Fruit fly (Drosophila melanogaster) whole organism, embryonic: ENCODE results near the gene mahe.

ENCODE experiments used
- Abd-B ChIP-seq: fragments of 200-800 bp; sonication (Bioruptor generic); optimal IDR thresholded peaks from 2 replicates; lab custom pipeline; 2018; ENCODE audit warnings: missing biosample characterization, mild to moderate bottlenecking, missing genetic modification characterization, moderate library complexity
- Atf-2 ChIP-seq: fragments of 200-800 bp; sonication (Bioruptor generic); optimal IDR thresholded peaks from 2 replicates; lab custom pipeline; 2016; ENCODE audit warnings: missing biosample characterization, missing genetic modification characterization
- Atf3 ChIP-seq: fragments of 200-800 bp; sonication (Bioruptor generic); optimal IDR thresholded peaks from 3 replicates; lab custom pipeline; 2016; ENCODE audit warnings: missing biosample characterization, missing genetic modification characterization
- CG10267 ChIP-seq: fragments of 200-800 bp; sonication (Bioruptor generic); optimal IDR thresholded peaks from 2 replicates; lab custom pipeline; 2018; ENCODE audit warnings: missing biosample characterization, mild to moderate bottlenecking, missing genetic modification characterization, moderate library complexity
- CG10366 ChIP-seq: fragments of 200-800 bp; sonication (Bioruptor generic); IDR thresholded peaks from 2 replicates; pipeline ENCODE4 v1.3.6; 2022; ENCODE audit warnings: missing biosample characterization, missing genetic modification characterization
- CG10565 ChIP-seq: fragments of 200-800 bp; sonication (Bioruptor generic); optimal IDR thresholded peaks from 3 replicates; lab custom pipeline; 2016; ENCODE audit warnings: missing biosample characterization, mild to moderate bottlenecking, missing genetic modification characterization
- CG11085 ChIP-seq: fragments of 200-800 bp; sonication (Bioruptor generic); IDR thresholded peaks from 2 replicates; pipeline ENCODE4 v1.3.6; 2022; ENCODE audit warnings: missing biosample characterization, missing genetic modification characterization
- CG12659 ChIP-seq: fragments of 200-800 bp; sonication (Bioruptor generic); optimal IDR thresholded peaks from 3 replicates; lab custom pipeline; 2017; ENCODE audit warnings: mild to moderate bottlenecking, missing biosample characterization, missing genetic modification reagents, missing genetic modification characterization
- CG14441 ChIP-seq: fragments of 200-800 bp; sonication (Bioruptor generic); IDR thresholded peaks from 2 replicates; pipeline ENCODE4 v1.3.6; 2022; ENCODE audit warnings: missing biosample characterization, missing genetic modification characterization
- CG15269 ChIP-seq: fragments of 200-800 bp; sonication (Bioruptor generic); optimal IDR thresholded peaks from 2 replicates; lab custom pipeline; 2018; ENCODE audit warnings: missing biosample characterization, mild to moderate bottlenecking, missing genetic modification characterization, moderate library complexity
- CG1529 ChIP-seq: fragments of 200-800 bp; sonication (Bioruptor generic); optimal IDR thresholded peaks from 3 replicates; lab custom pipeline; 2018; ENCODE audit warnings: missing biosample characterization, missing genetic modification characterization
- CG16815 ChIP-seq: fragments of 200-800 bp; sonication (Bioruptor generic); optimal IDR thresholded peaks from 3 replicates; lab custom pipeline; 2017; ENCODE audit warnings: missing biosample characterization, mild to moderate bottlenecking, missing genetic modification characterization
- CG17829 ChIP-seq: fragments of 200-800 bp; optimal IDR thresholded peaks from 2 replicates; lab custom pipeline; 2019; ENCODE audit warnings: missing biosample characterization, mild to moderate bottlenecking, missing genetic modification characterization, moderate library complexity
- CG1792 ChIP-seq: fragments of 200-800 bp; sonication (Bioruptor generic); optimal IDR thresholded peaks from 2 replicates; lab custom pipeline; 2016; ENCODE audit warnings: missing biosample characterization, missing genetic modification characterization
- CG30431 ChIP-seq: fragments of 200-800 bp; sonication (Bioruptor generic); optimal IDR thresholded peaks from 2 replicates; lab custom pipeline; 2017; ENCODE audit warnings: missing biosample characterization, missing genetic modification characterization
- CG31365 ChIP-seq: fragments of 200-800 bp; sonication (Bioruptor generic); optimal IDR thresholded peaks from 2 replicates; lab custom pipeline; 2018; ENCODE audit warnings: missing biosample characterization, mild to moderate bottlenecking, missing genetic modification characterization
- CG33557 ChIP-seq: fragments of 200-800 bp; sonication (Bioruptor generic); optimal IDR thresholded peaks from 2 replicates; lab custom pipeline; 2019; ENCODE audit warnings: missing biosample characterization, mild to moderate bottlenecking, missing genetic modification characterization, moderate library complexity
- CG3838 ChIP-seq: fragments of 200-800 bp; sonication (Bioruptor generic); optimal IDR thresholded peaks from 3 replicates; lab custom pipeline; 2016; ENCODE audit warnings: missing biosample characterization, missing genetic modification characterization
- CG4617 ChIP-seq: fragments of 200-800 bp; sonication (Bioruptor generic); optimal IDR thresholded peaks from 3 replicates; lab custom pipeline; 2016; ENCODE audit warnings: missing biosample characterization, missing genetic modification characterization, borderline replicate concordance
- CG4820 ChIP-seq: fragments of 200-800 bp; sonication (Bioruptor generic); optimal IDR thresholded peaks from 3 replicates; lab custom pipeline; 2016; ENCODE audit warnings: missing biosample characterization, missing genetic modification characterization
- CG4854 ChIP-seq: fragments of 200-800 bp; sonication (Bioruptor generic); optimal IDR thresholded peaks from 2 replicates; lab custom pipeline; 2016; ENCODE audit warnings: missing biosample characterization, missing genetic modification characterization, inconsistent platforms
- CG7357 ChIP-seq: fragments of 200-800 bp; sonication (Bioruptor generic); IDR thresholded peaks from 3 replicates; pipeline ENCODE4 v1.3.6; 2022; ENCODE audit warnings: missing biosample characterization, missing genetic modification characterization
- CG7928 ChIP-seq: fragments of 200-800 bp; sonication (Bioruptor generic); optimal IDR thresholded peaks from 2 replicates; lab custom pipeline; 2017; ENCODE audit warnings: missing biosample characterization, mild to moderate bottlenecking, missing genetic modification characterization
- CG9817 ChIP-seq: fragments of 200-800 bp; sonication (Bioruptor generic); optimal IDR thresholded peaks from 2 replicates; lab custom pipeline; 2018; ENCODE audit warnings: missing biosample characterization, mild to moderate bottlenecking, missing genetic modification characterization, moderate library complexity
- CrebB ChIP-seq: fragments of 200-800 bp; sonication (Bioruptor generic); optimal IDR thresholded peaks from 3 replicates; lab custom pipeline; 2018; ENCODE audit warnings: missing biosample characterization, mild to moderate bottlenecking, missing genetic modification characterization
- Dbx ChIP-seq: fragments of 200-800 bp; sonication (Bioruptor generic); IDR thresholded peaks from 3 replicates; pipeline ENCODE4 v1.3.6; 2022; ENCODE audit warnings: missing biosample characterization, missing genetic modification characterization
- H2.0 ChIP-seq: fragments of 200-800 bp; sonication (Bioruptor generic); IDR thresholded peaks from 2 replicates; pipeline ENCODE4 v1.3.6; 2022; ENCODE audit warnings: missing biosample characterization, missing genetic modification characterization
- MTF-1 ChIP-seq: fragments of 200-800 bp; sonication (Bioruptor generic); optimal IDR thresholded peaks from 2 replicates; lab custom pipeline; 2018; ENCODE audit warnings: missing biosample characterization, mild to moderate bottlenecking, missing genetic modification characterization, borderline replicate concordance
- Nf-YA ChIP-seq: fragments of 200-800 bp; sonication (Bioruptor generic); IDR thresholded peaks from 2 replicates; pipeline ENCODE4 v1.3.6; 2022; ENCODE audit warnings: missing biosample characterization, missing genetic modification characterization
- Sry-β ChIP-seq: fragments of 200-800 bp; sonication (Bioruptor generic); optimal IDR thresholded peaks from 2 replicates; lab custom pipeline; 2018; ENCODE audit warnings: missing biosample characterization, mild to moderate bottlenecking, missing genetic modification characterization, moderate library complexity
- Trl ChIP-seq, 3 experiments: fragments of >200 bp in 2 of 3; fragments of 200-800 bp in 1 of 3; sonication (Bioruptor generic) in 1 of 3; optimal IDR thresholded peaks; 2 replicates in 1 of 3; 3 replicates in 2 of 3; lab custom pipeline; 2016 to 2017; ENCODE audit warnings: missing biosample characterization in 1 of 3, missing genetic modification characterization in 1 of 3
- corto ChIP-seq: fragments of 200-800 bp; sonication (Bioruptor generic); optimal IDR thresholded peaks from 2 replicates; lab custom pipeline; 2016; ENCODE audit warnings: missing biosample characterization, mild to moderate bottlenecking, missing genetic modification characterization, moderate library complexity
- cwo ChIP-seq: fragments of 200-800 bp; sonication (Bioruptor generic); optimal IDR thresholded peaks from 3 replicates; lab custom pipeline; 2017; ENCODE audit warnings: missing biosample characterization, missing genetic modification characterization, mild to moderate bottlenecking, moderate library complexity, missing genetic modification reagents
- danr ChIP-seq: fragments of 200-800 bp; sonication (Bioruptor generic); IDR thresholded peaks from 2 replicates; pipeline ENCODE4 v1.3.6; 2022; ENCODE audit warnings: missing biosample characterization, missing genetic modification characterization
- dmrt99B ChIP-seq: fragments of 200-800 bp; sonication (Bioruptor generic); optimal IDR thresholded peaks from 2 replicates; lab custom pipeline; 2018; ENCODE audit warnings: missing biosample characterization, mild to moderate bottlenecking, missing genetic modification characterization, moderate library complexity
- dysf ChIP-seq: fragments of 200-800 bp; sonication (Bioruptor generic); IDR thresholded peaks from 3 replicates; pipeline ENCODE4 v1.3.6; 2022; ENCODE audit warnings: missing biosample characterization, missing genetic modification characterization
- eve ChIP-seq, 2 experiments: fragments of >200 bp; optimal IDR thresholded peaks; 2 replicates each; lab custom pipeline; 2017; ENCODE audit warnings: missing biosample characterization in 2 of 2, missing genetic modification characterization in 2 of 2
- ewg ChIP-seq: fragments of 200-800 bp; sonication (Bioruptor generic); optimal IDR thresholded peaks from 3 replicates; lab custom pipeline; 2017; ENCODE audit warnings: mild to moderate bottlenecking, missing biosample characterization, missing genetic modification reagents, missing genetic modification characterization
- fru ChIP-seq: fragments of >200 bp; optimal IDR thresholded peaks from 2 replicates; lab custom pipeline; 2017
- ftz-f1 ChIP-seq: fragments of 200-800 bp; sonication (Bioruptor generic); optimal IDR thresholded peaks from 2 replicates; lab custom pipeline; 2016; ENCODE audit warnings: missing biosample characterization, missing genetic modification characterization
- h ChIP-seq: fragments of >200 bp; optimal IDR thresholded peaks from 2 replicates; lab custom pipeline; 2017
- insv ChIP-seq, 2 experiments: fragments of 200-800 bp; sonication (Bioruptor generic); optimal IDR thresholded peaks; 3 replicates each; lab custom pipeline; 2016 to 2018; ENCODE audit warnings: missing biosample characterization in 2 of 2, missing genetic modification characterization in 2 of 2
- jing ChIP-seq: fragments of 200-800 bp; sonication (Bioruptor generic); optimal IDR thresholded peaks from 2 replicates; lab custom pipeline; 2018; ENCODE audit warnings: missing biosample characterization, mild to moderate bottlenecking, missing genetic modification characterization
- pb ChIP-seq: fragments of 200-800 bp; sonication (Bioruptor generic); optimal IDR thresholded peaks from 3 replicates; lab custom pipeline; 2016; ENCODE audit warnings: missing biosample characterization, missing genetic modification characterization
- ro ChIP-seq: fragments of 200-800 bp; sonication (Bioruptor generic); IDR thresholded peaks from 2 replicates; pipeline ENCODE4 v1.3.6; 2022; ENCODE audit warnings: missing biosample characterization, missing genetic modification characterization
- run ChIP-seq: fragments of 200-800 bp; sonication (Bioruptor generic); optimal IDR thresholded peaks from 3 replicates; lab custom pipeline; 2018; ENCODE audit warnings: missing biosample characterization, mild to moderate bottlenecking, missing genetic modification characterization
- seq ChIP-seq: fragments of 200-800 bp; sonication (Bioruptor generic); IDR thresholded peaks from 2 replicates; pipeline ENCODE4 v1.3.6; 2022; ENCODE audit warnings: missing biosample characterization, missing genetic modification characterization
- slou ChIP-seq: fragments of 200-800 bp; sonication (Bioruptor generic); optimal IDR thresholded peaks from 3 replicates; lab custom pipeline; 2016; ENCODE audit warnings: missing biosample characterization, missing genetic modification characterization
- sob ChIP-seq: fragments of 200-800 bp; sonication (Bioruptor generic); IDR thresholded peaks from 2 replicates; pipeline ENCODE4 v1.3.6; 2022; ENCODE audit warnings: missing biosample characterization, missing genetic modification characterization
- ttk ChIP-seq: fragments of 200-800 bp; sonication (Bioruptor generic); IDR thresholded peaks from 2 replicates; pipeline ENCODE4 v2.1.2; 2022; ENCODE audit warnings: missing biosample characterization, missing genetic modification characterization
- tup ChIP-seq: fragments of 200-800 bp; sonication (Bioruptor generic); optimal IDR thresholded peaks from 2 replicates; lab custom pipeline; 2016; ENCODE audit warnings: missing biosample characterization, mild to moderate bottlenecking, missing genetic modification characterization, moderate library complexity
- tx ChIP-seq: fragments of 200-800 bp; sonication (Bioruptor generic); optimal IDR thresholded peaks from 2 replicates; lab custom pipeline; 2016; ENCODE audit warnings: missing biosample characterization, missing genetic modification characterization
- usp ChIP-seq: fragments of >200 bp; optimal IDR thresholded peaks from 2 replicates; lab custom pipeline; 2017; ENCODE audit warnings: missing biosample characterization, missing genetic modification characterization

Gene mahe

dm6 chrX:7978027-7978426 is 46.8 kb upstream of the mahe start (continued):
- TF ChIP-seq CG10366 (GFP tag; lab: Robert Waterston, UW), result peak; percentile 11; the same call in 1 of the 2 replicates
- TF ChIP-seq Nf-YA (GFP tag; lab: Robert Waterston, UW), result no peak
- no peak for TF ChIP-seq Atf3 (GFP tag; lab: Kevin White, UChicago)
- TF ChIP-seq h (lab: Kevin White, UChicago), result no peak
- no peak for TF ChIP-seq CrebB (tag; lab: Kevin White, UChicago)
- TF ChIP-seq ftz-f1 (GFP tag; lab: Kevin White, UChicago), result no peak
- no peak for TF ChIP-seq seq (GFP tag; lab: Robert Waterston, UW)
- TF ChIP-seq sob (GFP tag; lab: Robert Waterston, UW), result no peak
- TF ChIP-seq CG7357, result no peak
- TF ChIP-seq CG9817 (tag; lab: Kevin White, UChicago), result no peak
- no peak for TF ChIP-seq run (tag; lab: Kevin White, UChicago)
- TF ChIP-seq Dbx (GFP tag; lab: Robert Waterston, UW), result no peak
- no peak for TF ChIP-seq slou (GFP tag; lab: Kevin White, UChicago)
- no peak for TF ChIP-seq usp (GFP tag; lab: Kevin White, UChicago)
- TF ChIP-seq tup (GFP tag; lab: Kevin White, UChicago), result no peak
- no peak for TF ChIP-seq CG1792
- TF ChIP-seq CG11085 (GFP tag; lab: Robert Waterston, UW), result no peak
- no peak for TF ChIP-seq CG4820
- no peak for TF ChIP-seq CG30431 (GFP tag; lab: Kevin White, UChicago)
- no peak for TF ChIP-seq jing
- TF ChIP-seq CG7928 (GFP tag; lab: Kevin White, UChicago), result no peak
- peak in 1 of 2 experiments; percentile 70 for TF ChIP-seq eve (GFP tag; optimal IDR thresholded peaks at IDR 0.05; lab: Kevin White, UChicago)
- no peak for TF ChIP-seq Abd-B (GFP tag; lab: Kevin White, UChicago)
- no peak for TF ChIP-seq CG14441 (GFP tag; lab: Robert Waterston, UW)
- TF ChIP-seq dmrt99B, result peak; percentile 25
- no peak for TF ChIP-seq CG15269 (tag; lab: Kevin White, UChicago)
- no peak for TF ChIP-seq CG12659 (GFP tag; lab: Kevin White, UChicago)
- TF ChIP-seq CG4617, result no peak
- no peak for TF ChIP-seq CG10565 (GFP tag; lab: Kevin White, UChicago)
- TF ChIP-seq CG4854, result no peak
- TF ChIP-seq dysf (GFP tag; lab: Robert Waterston, UW), result no peak
- no peak for TF ChIP-seq corto (GFP tag; lab: Kevin White, UChicago)
- no peak for TF ChIP-seq fru (lab: Kevin White, UChicago)
- no peak for TF ChIP-seq Trl (optimal IDR thresholded peaks at IDR 0.05; lab: Kevin White, UChicago)
- no peak for TF ChIP-seq Trl (GFP tag; optimal IDR thresholded peaks at IDR 0.05; lab: Kevin White, UChicago)
- TF ChIP-seq Sry-β (GFP tag; lab: Kevin White, UChicago), result no peak
- no peak for TF ChIP-seq ttk
- no peak for TF ChIP-seq insv (GFP tag; optimal IDR thresholded peaks at IDR 0.05; lab: Kevin White, UChicago)
- TF ChIP-seq CG16815 (GFP tag; lab: Kevin White, UChicago), result no peak
- TF ChIP-seq CG10267 (tag; lab: Kevin White, UChicago), result peak; percentile 10
- TF ChIP-seq CG1529 (GFP tag; lab: Kevin White, UChicago), result no peak
- no peak for TF ChIP-seq H2.0 (GFP tag; lab: Robert Waterston, UW)
- no peak for TF ChIP-seq CG31365
- TF ChIP-seq Atf-2 (GFP tag; lab: Kevin White, UChicago), result no peak
- TF ChIP-seq CG3838 (GFP tag; lab: Kevin White, UChicago), result no peak
- no peak for TF ChIP-seq ro (GFP tag; lab: Robert Waterston, UW)
- no peak for TF ChIP-seq tx (GFP tag; lab: Kevin White, UChicago)
- no peak for TF ChIP-seq pb
- TF ChIP-seq MTF-1 (GFP tag; lab: Kevin White, UChicago), result no peak
- TF ChIP-seq CG17829, result peak; percentile 5
- TF ChIP-seq CG33557 (GFP tag; lab: Kevin White, UChicago), result no peak
- no peak for TF ChIP-seq cwo (GFP tag; lab: Kevin White, UChicago)
- no peak for TF ChIP-seq danr
- no peak for TF ChIP-seq ewg (GFP tag; lab: Kevin White, UChicago)
